Worm (Caenorhabditis elegans) whole organism, mixed stage, embryonic: Measurements from ENCODE around the gene ZK938.3.

Experiments
- M03D4.4 ChIP-seq: sonication (generic microtip); optimal IDR thresholded peaks from 2 replicates; lab custom pipeline; 2017; ENCODE audit warnings: mild to moderate bottlenecking, missing genetic modification characterization, missing compliant biosample characterization
- bed-3 ChIP-seq: fragments of 200-800 bp; sonication (Bioruptor generic); optimal IDR thresholded peaks from 3 replicates; lab custom pipeline; 2018; ENCODE audit warnings: mild to moderate bottlenecking, missing genetic modification characterization, moderate library complexity, missing compliant biosample characterization
- ceh-43 ChIP-seq: fragments of 200-800 bp; sonication (Bioruptor generic); optimal IDR thresholded peaks from 2 replicates; lab custom pipeline; 2018; ENCODE audit warnings: mild to moderate bottlenecking, missing genetic modification characterization, moderate library complexity, missing compliant biosample characterization
- ces-1 ChIP-seq: fragments of 150-350 bp; optimal IDR thresholded peaks from 2 replicates; lab custom pipeline; 2014; ENCODE audit warnings: missing biosample characterization, missing genetic modification reagents, missing genetic modification characterization
- drap-1 ChIP-seq: fragments of 200-800 bp; sonication (Bioruptor generic); optimal IDR thresholded peaks from 3 replicates; lab custom pipeline; 2018; ENCODE audit warnings: mild to moderate bottlenecking, missing genetic modification characterization, missing compliant biosample characterization
- elt-1 ChIP-seq: sonication (generic microtip); optimal IDR thresholded peaks from 2 replicates; lab custom pipeline; 2017; ENCODE audit warnings: missing genetic modification characterization, mild to moderate bottlenecking, missing compliant biosample characterization, antibody characterized with exemption, moderate library complexity, borderline replicate concordance; ENCODE audit not compliant: insufficient read depth
- elt-3 ChIP-seq: fragments of 150-350 bp; optimal IDR thresholded peaks from 2 replicates; lab custom pipeline; 2014; ENCODE audit warnings: missing biosample characterization, missing genetic modification characterization
- lsy-2 ChIP-seq: fragments of 150-350 bp; optimal IDR thresholded peaks from 2 replicates; lab custom pipeline; 2014; ENCODE audit warnings: missing biosample characterization, missing genetic modification characterization
- nhr-76 ChIP-seq: sonication (generic microtip); optimal IDR thresholded peaks from 2 replicates; lab custom pipeline; 2017; ENCODE audit warnings: missing biosample characterization, missing genetic modification characterization
- snpc-4 ChIP-seq: fragments of 150-350 bp; optimal IDR thresholded peaks from 2 replicates; lab custom pipeline; 2014; ENCODE audit warnings: missing biosample characterization, missing genetic modification characterization
- unc-62 ChIP-seq: fragments of 150-350 bp; optimal IDR thresholded peaks from 2 replicates; lab custom pipeline; 2014; ENCODE audit warnings: missing biosample characterization, missing genetic modification reagents, missing genetic modification characterization
- zip-8 ChIP-seq: fragments of 150-350 bp; optimal IDR thresholded peaks from 2 replicates; lab custom pipeline; 2014; ENCODE audit warnings: missing biosample characterization, missing genetic modification characterization

ce11 chrII:9841985-9842505 lies 8.3 kb upstream of the ZK938.3 start, which contains the start of gene rnh-1.2:
- TF ChIP-seq M03D4.4 (no peak), snpc-4 (tag; lab: Kevin White, UChicago) (no peak), drap-1 (no peak), elt-1 (tag; lab: Kevin White, UChicago) (no peak), unc-62 (GFP tag; lab: Kevin White, UChicago) (no peak), lsy-2 (no peak), ceh-43 (GFP tag; lab: Kevin White, UChicago) (no peak), ces-1 (GFP tag; lab: Kevin White, UChicago) (no peak), bed-3 (GFP tag; lab: Kevin White, UChicago) (no peak), zip-8 (tag; lab: Kevin White, UChicago) (no peak), nhr-76 (tag; lab: Kevin White, UChicago) (no peak), elt-3 (tag; lab: Kevin White, UChicago) (no peak)
